Fruit fly (Drosophila melanogaster): Measurements from ENCODE around the gene upd1.
A peak's percentile ranks its signal among the peaks of the same experiment; 100 is the strongest.

The upd1 gene

DNA sequence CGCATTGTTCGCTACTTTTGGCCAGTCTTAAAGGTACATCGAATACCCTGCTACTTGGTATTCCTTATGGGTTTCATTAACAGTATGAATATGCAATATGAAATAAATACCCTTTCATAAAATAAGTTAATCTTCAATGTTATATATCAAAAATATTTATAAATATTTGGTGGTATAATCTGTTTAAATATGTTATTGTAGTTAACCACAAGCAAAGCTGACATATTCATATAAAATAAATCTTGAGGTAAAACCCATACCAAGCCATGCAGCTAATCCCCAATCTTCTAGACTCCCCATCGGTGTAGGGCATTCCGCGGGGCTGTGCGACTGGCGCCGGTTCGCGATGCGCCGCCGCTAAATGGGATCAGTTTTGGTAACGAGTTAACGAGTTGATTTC, 36.7 kb downstream of the upd1 start (continued):
- TF ChIP-seq CG9139 (GFP tag; optimal IDR thresholded peaks at IDR 0.05) (peak; percentile 18), CG6854 (GFP tag; optimal IDR thresholded peaks at IDR 0.05) (peak; percentile 19), CG10631 (GFP tag; optimal IDR thresholded peaks at IDR 0.05) (peak; percentile 73), CG6792 (GFP tag; optimal IDR thresholded peaks at IDR 0.05) (peak; percentile 56), pdm3 (GFP tag; optimal IDR thresholded peaks at IDR 0.05) (peak; percentile 46), Eip93F (GFP tag; optimal IDR thresholded peaks at IDR 0.05) (no peak), CG16779 (tag; optimal IDR thresholded peaks at IDR 0.05) (peak; percentile 6), CG3032 (tag; optimal IDR thresholded peaks at IDR 0.05) (peak; percentile 72), CG8632 (GFP tag; optimal IDR thresholded peaks at IDR 0.05) (peak; percentile 63), salr (GFP tag; optimal IDR thresholded peaks at IDR 0.05) (peak in 1 of 2 experiments; percentile 65), Smox (GFP tag; optimal IDR thresholded peaks at IDR 0.05) (peak; percentile 39), Sox102F (GFP tag; optimal IDR thresholded peaks at IDR 0.05) (no peak), achi (GFP tag; optimal IDR thresholded peaks at IDR 0.05) (peak; percentile 66), svp (GFP tag) (peak; percentile 73), CG6808 (GFP tag; optimal IDR thresholded peaks at IDR 0.05) (peak; percentile 77), Met (GFP tag; optimal IDR thresholded peaks at IDR 0.05) (peak; percentile 45), Hr4 (GFP tag; optimal IDR thresholded peaks at IDR 0.05) (peak; percentile 29), lz (GFP tag; optimal IDR thresholded peaks at IDR 0.05) (peak; percentile 31), CG1621 (tag; optimal IDR thresholded peaks at IDR 0.05) (no peak), Ets21C (GFP tag; optimal IDR thresholded peaks at IDR 0.05) (no peak), fkh (GFP tag; optimal IDR thresholded peaks at IDR 0.05) (no peak), CG6163 (GFP tag; IDR thresholded peaks at IDR 0.05) (no peak), topi (GFP tag; optimal IDR thresholded peaks at IDR 0.05) (peak; percentile 61), vri (GFP tag; optimal IDR thresholded peaks at IDR 0.05) (no peak), Gug (GFP tag; IDR thresholded peaks at IDR 0.05) (no peak), net (GFP tag; optimal IDR thresholded peaks at IDR 0.05) (peak; percentile 56)

- TF ChIP-seq CG1621 (tag; optimal IDR thresholded peaks at IDR 0.05) (peak; percentile 9), CG7368 (GFP tag; optimal IDR thresholded peaks at IDR 0.05) (no peak)
These were observed 42.2 kb downstream of the upd1 start for dm6 chrX:18266846-18267245.

DNA sequence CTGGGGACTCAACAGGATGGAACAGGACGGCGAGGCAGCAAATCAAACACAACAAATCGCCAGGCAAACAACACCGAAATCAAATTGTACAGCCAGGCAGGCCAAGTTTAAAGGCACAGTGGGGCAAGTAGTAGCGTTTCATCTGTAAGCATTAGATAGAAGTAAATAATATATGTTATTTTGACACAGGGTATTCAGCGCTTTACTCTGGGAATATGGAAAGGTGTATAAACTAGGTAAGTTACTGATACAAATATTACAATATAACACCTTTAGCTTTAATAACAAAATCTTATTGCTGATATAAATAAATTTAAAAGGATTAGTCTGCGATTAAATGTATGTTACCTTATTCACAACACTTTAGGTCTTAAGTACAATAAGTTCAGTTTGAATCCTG, 45.7 kb downstream of the upd1 start:
- no peak for TF ChIP-seq Sox15 (GFP tag; optimal IDR thresholded peaks at IDR 0.05)
- no peak for TF ChIP-seq OdsH (GFP tag; optimal IDR thresholded peaks at IDR 0.05)
- TF ChIP-seq Smox (GFP tag; optimal IDR thresholded peaks at IDR 0.05) = peak; percentile 22
- TF ChIP-seq Ets96B (tag; optimal IDR thresholded peaks at IDR 0.05) = no peak
- TF ChIP-seq spab (GFP tag; optimal IDR thresholded peaks at IDR 0.05) = no peak
- no peak for TF ChIP-seq Sox14 (GFP tag; optimal IDR thresholded peaks at IDR 0.05)
- TF ChIP-seq esn (GFP tag; optimal IDR thresholded peaks at IDR 0.05) = peak; percentile 38
- no peak for TF ChIP-seq CG8632 (GFP tag; optimal IDR thresholded peaks at IDR 0.05)
- TF ChIP-seq Sox102F (GFP tag; optimal IDR thresholded peaks at IDR 0.05) = no peak
- TF ChIP-seq CG6163 (GFP tag; IDR thresholded peaks at IDR 0.05) = no peak
- TF ChIP-seq CG3919 (GFP tag; optimal IDR thresholded peaks at IDR 0.05) = no peak
- no peak for TF ChIP-seq eg (GFP tag; IDR thresholded peaks at IDR 0.05)
- no peak for TF ChIP-seq CG11902 (GFP tag; optimal IDR thresholded peaks at IDR 0.05)
- no peak for TF ChIP-seq lz (GFP tag; optimal IDR thresholded peaks at IDR 0.05)
- peak; percentile 29 for TF ChIP-seq topi (GFP tag; optimal IDR thresholded peaks at IDR 0.05)
- TF ChIP-seq fd59A (GFP tag; optimal IDR thresholded peaks at IDR 0.05) = no peak
- TF ChIP-seq svp (GFP tag) = peak; percentile 70
- TF ChIP-seq CG16779 (tag; optimal IDR thresholded peaks at IDR 0.05) = no peak
- TF ChIP-seq Met (GFP tag; optimal IDR thresholded peaks at IDR 0.05) = peak; percentile 36
- no peak for TF ChIP-seq Eip93F (GFP tag; optimal IDR thresholded peaks at IDR 0.05)
- TF ChIP-seq CG3032 (tag; optimal IDR thresholded peaks at IDR 0.05) = no peak
- TF ChIP-seq CG9139 (GFP tag; optimal IDR thresholded peaks at IDR 0.05) = no peak
- no peak for TF ChIP-seq dsx (GFP tag; optimal IDR thresholded peaks at IDR 0.05; ENCODE audit: poor library complexity, severe bottlenecking)
- peak; percentile 16 for TF ChIP-seq Hr39 (GFP tag; optimal IDR thresholded peaks at IDR 0.05)
- no peak for TF ChIP-seq CG7368 (GFP tag; optimal IDR thresholded peaks at IDR 0.05)
- TF ChIP-seq vri (GFP tag; optimal IDR thresholded peaks at IDR 0.05) = no peak
- TF ChIP-seq pdm3 (GFP tag; optimal IDR thresholded peaks at IDR 0.05) = no peak
